Worm (Caenorhabditis elegans) whole organism, L1 larva: ENCODE results near the gene F46B6.6.

ENCODE experiments used
- aha-1 ChIP-seq: fragments of 150-350 bp; optimal IDR thresholded peaks from 2 replicates; lab custom pipeline; 2014; ENCODE audit warnings: missing biosample characterization, missing genetic modification characterization
- nhr-237 ChIP-seq: fragments of 150-350 bp; optimal IDR thresholded peaks from 2 replicates; lab custom pipeline; 2014; ENCODE audit warnings: missing biosample characterization, missing genetic modification characterization
- nhr-28 ChIP-seq: fragments of 150-350 bp; optimal IDR thresholded peaks from 2 replicates; lab custom pipeline; 2014; ENCODE audit warnings: missing biosample characterization, missing genetic modification characterization
- nhr-76 ChIP-seq: sonication (generic microtip); optimal IDR thresholded peaks from 2 replicates; lab custom pipeline; 2017; ENCODE audit warnings: missing biosample characterization, missing genetic modification characterization
- swsn-7 ChIP-seq: sonication (generic microtip); optimal IDR thresholded peaks from 2 replicates; lab custom pipeline; 2016; ENCODE audit warnings: missing genetic modification characterization, missing compliant biosample characterization

ce11 chrV:9824149-9824548, 37.5 kb upstream of the F46B6.6 start, which contains the start of gene str-2:
- TF ChIP-seq nhr-76 (tag; lab: Kevin White, UChicago), result no peak
- no peak for TF ChIP-seq nhr-237 (tag; lab: Kevin White, UChicago)
- TF ChIP-seq nhr-28 (tag; lab: Kevin White, UChicago), result no peak
- TF ChIP-seq aha-1 (tag; lab: Kevin White, UChicago), result no peak
- no peak for TF ChIP-seq swsn-7 (tag; lab: Kevin White, UChicago)
